Worm (Caenorhabditis elegans): ENCODE measurements around the gene str-12.

The str-12 gene

DNA sequence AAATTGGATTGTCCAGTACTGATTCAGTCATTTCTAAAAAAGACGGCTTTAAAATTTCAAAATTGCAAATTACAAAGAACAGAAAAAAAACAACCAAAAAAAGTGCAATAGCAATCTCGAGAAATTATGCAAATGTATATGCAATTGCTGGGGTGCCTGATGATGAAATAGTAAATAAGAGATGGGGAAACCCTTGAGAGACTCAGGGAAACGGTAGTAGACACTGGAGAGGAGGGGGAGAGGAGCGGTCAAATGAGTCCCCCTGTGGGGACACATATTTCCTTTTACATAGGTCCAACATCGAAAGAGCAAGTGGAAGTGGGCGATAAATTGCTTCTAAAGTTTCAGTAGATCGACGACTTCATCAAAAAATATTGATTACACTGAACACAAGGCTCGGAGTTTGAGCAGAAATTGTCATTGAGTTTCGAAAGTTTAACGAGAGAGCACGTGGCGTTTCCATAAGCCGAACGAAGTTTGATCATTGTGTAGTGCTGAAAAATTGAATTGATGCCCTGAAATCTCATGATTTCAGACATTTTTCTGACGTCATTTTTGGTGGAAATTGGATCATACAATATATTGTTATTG, at the start of gene str-12, which contains the start of gene fbxa-153:
Gene str-12 (plus strand): TSS at position 541 of the 591 bp plus-strand sequence.
Gene fbxa-153 (minus strand): TSS at position 35 of the 591 bp plus-strand sequence.
- no peak for TF ChIP-seq ztf-29 (GFP tag; IDR thresholded peaks at IDR 0.05)
- no peak for TF ChIP-seq ref-1 (GFP tag; conservative IDR thresholded peaks at IDR 0.05)
- TF ChIP-seq cog-1 (tag; optimal IDR thresholded peaks at IDR 0.05) = peak; percentile 22
- TF ChIP-seq ztf-23 (GFP tag; IDR thresholded peaks at IDR 0.05) = no peak
- peak; percentile 45 for TF ChIP-seq flt-1 (GFP tag; IDR thresholded peaks at IDR 0.05)
- TF ChIP-seq tab-1 (GFP tag; IDR thresholded peaks at IDR 0.05) = no peak

ce11 chrV:15562541-15562940, 48.1 kb upstream of the str-12 start:
- no peak for TF ChIP-seq ztf-29 (GFP tag; IDR thresholded peaks at IDR 0.05)
- TF ChIP-seq flt-1 (GFP tag; IDR thresholded peaks at IDR 0.05) = no peak
- no peak for TF ChIP-seq med-1 (GFP tag; optimal IDR thresholded peaks at IDR 0.05; ENCODE audit: insufficient read depth)
- TF ChIP-seq ref-1 (GFP tag; conservative IDR thresholded peaks at IDR 0.05) = no peak
- TF ChIP-seq tab-1 (GFP tag; IDR thresholded peaks at IDR 0.05) = no peak
- no peak for TF ChIP-seq ztf-23 (GFP tag; IDR thresholded peaks at IDR 0.05)
- no peak for TF ChIP-seq cog-1 (tag; optimal IDR thresholded peaks at IDR 0.05)
- no peak for TF ChIP-seq T22C8.4 (GFP tag; IDR thresholded peaks at IDR 0.05)

ce11 chrV:15563477-15563876, 47.2 kb upstream of the str-12 start:
- TF ChIP-seq T22C8.4 (GFP tag; IDR thresholded peaks at IDR 0.05) (no peak), ztf-23 (GFP tag; IDR thresholded peaks at IDR 0.05) (no peak), klf-2 (GFP tag; conservative IDR thresholded peaks at IDR 0.05) (no peak), cog-1 (tag; optimal IDR thresholded peaks at IDR 0.05) (no peak), ztf-29 (GFP tag; IDR thresholded peaks at IDR 0.05) (no peak), ref-1 (GFP tag; conservative IDR thresholded peaks at IDR 0.05) (no peak), med-1 (GFP tag; optimal IDR thresholded peaks at IDR 0.05; ENCODE audit: insufficient read depth) (no peak), tab-1 (GFP tag; IDR thresholded peaks at IDR 0.05) (no peak), flt-1 (GFP tag; IDR thresholded peaks at IDR 0.05) (no peak)

- TF ChIP-seq ztf-23 (GFP tag; IDR thresholded peaks at IDR 0.05) (no peak), klf-2 (GFP tag; conservative IDR thresholded peaks at IDR 0.05) (no peak), med-1 (GFP tag; optimal IDR thresholded peaks at IDR 0.05; ENCODE audit: insufficient read depth) (no peak), flt-1 (GFP tag; IDR thresholded peaks at IDR 0.05) (no peak), ztf-29 (GFP tag; IDR thresholded peaks at IDR 0.05) (no peak), ref-1 (GFP tag; conservative IDR thresholded peaks at IDR 0.05) (no peak), T22C8.4 (GFP tag; IDR thresholded peaks at IDR 0.05) (no peak), tab-1 (GFP tag; IDR thresholded peaks at IDR 0.05) (no peak), cog-1 (tag; optimal IDR thresholded peaks at IDR 0.05) (no peak)
Observed at ce11 chrV:15563985-15564384, 46.7 kb upstream of the str-12 start.

ce11 chrV:15566511-15567178, 44.0 kb upstream of the str-12 start:
- TF ChIP-seq tab-1 (GFP tag; IDR thresholded peaks at IDR 0.05) = no peak
- no peak for TF ChIP-seq ztf-23 (GFP tag; IDR thresholded peaks at IDR 0.05)
- no peak for TF ChIP-seq med-1 (GFP tag; optimal IDR thresholded peaks at IDR 0.05; ENCODE audit: insufficient read depth)
- TF ChIP-seq flt-1 (GFP tag; IDR thresholded peaks at IDR 0.05) = no peak
- TF ChIP-seq klf-2 (GFP tag; conservative IDR thresholded peaks at IDR 0.05) = no peak
- TF ChIP-seq ref-1 (GFP tag; conservative IDR thresholded peaks at IDR 0.05) = no peak
- no peak for TF ChIP-seq cog-1 (tag; optimal IDR thresholded peaks at IDR 0.05)
- TF ChIP-seq ztf-29 (GFP tag; IDR thresholded peaks at IDR 0.05) = no peak
- TF ChIP-seq T22C8.4 (GFP tag; IDR thresholded peaks at IDR 0.05) = no peak

DNA sequence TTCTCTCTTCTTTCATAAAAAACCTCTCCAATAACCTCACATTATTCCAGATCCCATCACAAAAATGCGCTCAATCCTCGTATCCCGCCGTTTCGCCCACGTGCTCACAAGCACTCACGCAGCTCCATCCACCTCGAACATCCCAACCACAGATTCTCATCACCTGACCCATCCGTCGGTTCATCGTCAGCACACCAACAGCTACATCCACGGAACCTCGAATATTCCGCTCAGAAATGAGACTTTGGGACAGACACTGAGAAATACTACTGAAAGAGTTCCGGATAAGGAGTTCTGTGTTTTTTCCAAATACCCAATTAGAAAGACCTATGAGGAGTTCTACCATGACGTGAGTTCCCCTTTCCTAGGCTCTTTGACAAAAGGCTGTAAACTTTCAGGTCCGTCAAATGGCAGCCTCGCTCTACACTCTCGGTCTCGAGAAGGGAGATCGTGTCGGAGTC, 43.3 kb upstream of the str-12 start, which contains the start of gene acs-2:
Gene acs-2 (plus strand): TSS at position 51 of the 461 bp plus-strand sequence.
- TF ChIP-seq ref-1 (GFP tag; conservative IDR thresholded peaks at IDR 0.05) (no peak), tab-1 (GFP tag; IDR thresholded peaks at IDR 0.05) (no peak), med-1 (GFP tag; optimal IDR thresholded peaks at IDR 0.05; ENCODE audit: insufficient read depth) (no peak), ztf-23 (GFP tag; IDR thresholded peaks at IDR 0.05) (no peak), klf-2 (GFP tag; conservative IDR thresholded peaks at IDR 0.05) (no peak), cog-1 (tag; optimal IDR thresholded peaks at IDR 0.05) (no peak), flt-1 (GFP tag; IDR thresholded peaks at IDR 0.05) (no peak), T22C8.4 (GFP tag; IDR thresholded peaks at IDR 0.05) (no peak), ztf-29 (GFP tag; IDR thresholded peaks at IDR 0.05) (no peak)

- no peak for TF ChIP-seq klf-2 (GFP tag; conservative IDR thresholded peaks at IDR 0.05)
- no peak for TF ChIP-seq flt-1 (GFP tag; IDR thresholded peaks at IDR 0.05)
- no peak for TF ChIP-seq ref-1 (GFP tag; conservative IDR thresholded peaks at IDR 0.05)
- TF ChIP-seq T22C8.4 (GFP tag; IDR thresholded peaks at IDR 0.05) = no peak
- no peak for TF ChIP-seq tab-1 (GFP tag; IDR thresholded peaks at IDR 0.05)
Observed at ce11 chrV:15568381-15568780, 42.3 kb upstream of the str-12 start.

DNA sequence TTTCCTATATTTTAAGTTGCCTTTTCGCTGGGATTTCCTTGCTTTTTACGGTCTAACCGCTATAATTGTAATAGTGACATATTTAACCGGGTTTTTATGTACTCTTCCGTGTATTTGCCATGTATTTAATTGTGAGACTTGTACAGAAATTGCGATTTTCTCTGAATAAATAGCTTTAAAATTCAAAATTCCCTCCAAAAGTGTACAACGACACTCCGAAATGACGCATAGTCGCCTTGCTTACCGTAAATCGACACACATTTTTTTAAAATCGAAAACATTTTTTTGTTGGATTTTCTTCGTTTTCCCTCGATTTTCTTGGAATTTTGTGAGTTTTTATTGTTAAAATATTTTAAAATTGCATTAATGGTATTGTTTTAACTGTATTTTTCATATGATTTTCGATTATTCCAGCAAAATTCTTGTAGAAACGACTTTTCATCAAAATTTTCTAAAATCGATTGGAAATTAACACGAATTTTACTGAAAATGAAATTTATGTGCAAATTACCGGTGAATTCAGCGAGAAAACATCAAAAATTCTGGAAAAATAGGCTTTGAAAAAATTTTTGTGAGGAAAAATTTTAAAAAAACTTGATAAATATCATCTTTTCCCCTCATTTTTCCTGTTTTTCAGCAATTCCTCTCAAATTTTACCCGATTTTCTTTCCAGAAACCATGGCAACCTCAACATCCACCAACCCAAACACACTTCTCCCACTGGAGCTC, 40.8 kb upstream of the str-12 start, which contains the start of gene lsm-5:
Gene lsm-5 (plus strand): TSS at position 679 of the 729 bp plus-strand sequence.
- TF ChIP-seq ztf-29 (GFP tag; IDR thresholded peaks at IDR 0.05) = no peak
- TF ChIP-seq klf-2 (GFP tag; conservative IDR thresholded peaks at IDR 0.05) = no peak
- TF ChIP-seq med-1 (GFP tag; optimal IDR thresholded peaks at IDR 0.05; ENCODE audit: insufficient read depth) = no peak
- TF ChIP-seq tab-1 (GFP tag; IDR thresholded peaks at IDR 0.05) = no peak
- TF ChIP-seq flt-1 (GFP tag; IDR thresholded peaks at IDR 0.05) = no peak
- TF ChIP-seq ref-1 (GFP tag; conservative IDR thresholded peaks at IDR 0.05) = no peak
- no peak for TF ChIP-seq T22C8.4 (GFP tag; IDR thresholded peaks at IDR 0.05)
- no peak for TF ChIP-seq ztf-23 (GFP tag; IDR thresholded peaks at IDR 0.05)

- TF ChIP-seq T22C8.4 (GFP tag; IDR thresholded peaks at IDR 0.05) (no peak), tab-1 (GFP tag; IDR thresholded peaks at IDR 0.05) (no peak), ztf-23 (GFP tag; IDR thresholded peaks at IDR 0.05) (no peak), cog-1 (tag; optimal IDR thresholded peaks at IDR 0.05) (no peak), med-1 (GFP tag; optimal IDR thresholded peaks at IDR 0.05; ENCODE audit: insufficient read depth) (no peak), ref-1 (GFP tag; conservative IDR thresholded peaks at IDR 0.05) (no peak)
Observed at ce11 chrV:15571006-15571526, 39.6 kb upstream of the str-12 start, which contains the start of gene fbxa-95. TSS of gene fbxa-95 (plus strand) at chrV:15571476.

Data from whole organism, midembryonic.